Fruit fly (Drosophila melanogaster): ENCODE measurements around the gene betaTub85D.

Gene betaTub85D

dm6 chr3R:9393542-9394025 lies 16.5 kb downstream of the betaTub85D start (continued):
- TF ChIP-seq Hr51 (GFP tag; optimal IDR thresholded peaks at IDR 0.05) (peak in 1 of 2 experiments; percentile 9), da (GFP tag; optimal IDR thresholded peaks at IDR 0.05) (no peak), NC2α (GFP tag; optimal IDR thresholded peaks at IDR 0.05) (peak; percentile 33), CG10209 (GFP tag; optimal IDR thresholded peaks at IDR 0.05) (peak; percentile 79), salm (tag; optimal IDR thresholded peaks at IDR 0.05) (peak; percentile 58), dmrt11E (tag; optimal IDR thresholded peaks at IDR 0.05) (peak; percentile 91), sima (GFP tag; optimal IDR thresholded peaks at IDR 0.05) (no peak), CkIIα-i1 (GFP tag; IDR thresholded peaks at IDR 0.05) (no peak)

- TF ChIP-seq CG6813 (GFP tag; optimal IDR thresholded peaks at IDR 0.05): no peak
- TF ChIP-seq hbn (GFP tag; IDR thresholded peaks at IDR 0.05; ENCODE audit: partially characterized antibody): no peak
- no peak for TF ChIP-seq gce (GFP tag; IDR thresholded peaks at IDR 0.05)
- no peak for TF ChIP-seq CG1233 (GFP tag; optimal IDR thresholded peaks at IDR 0.05)
- no peak for TF ChIP-seq Taf1 (GFP tag; IDR thresholded peaks at IDR 0.05)
- TF ChIP-seq CG4282 (GFP tag; optimal IDR thresholded peaks at IDR 0.05): no peak
- TF ChIP-seq so (GFP tag; IDR thresholded peaks at IDR 0.05): no peak
- TF ChIP-seq CG5245 (GFP tag; optimal IDR thresholded peaks at IDR 0.05): no peak
- TF ChIP-seq lola (GFP tag; optimal IDR thresholded peaks at IDR 0.05): no peak
- TF ChIP-seq grn (GFP tag; optimal IDR thresholded peaks at IDR 0.05): peak; percentile 20
- no peak for TF ChIP-seq mirr (GFP tag; optimal IDR thresholded peaks at IDR 0.05)
- TF ChIP-seq exex (tag; optimal IDR thresholded peaks at IDR 0.05): peak; percentile 53
- TF ChIP-seq CG15601 (tag; optimal IDR thresholded peaks at IDR 0.05): no peak
- TF ChIP-seq Poxn (GFP tag; IDR thresholded peaks at IDR 0.05): no peak
- TF ChIP-seq Vsx1 (GFP tag; optimal IDR thresholded peaks at IDR 0.05): peak; percentile 3
- peak; percentile 53 for TF ChIP-seq sens (GFP tag)
- no peak for TF ChIP-seq CG3995 (GFP tag; optimal IDR thresholded peaks at IDR 0.05)
- no peak for TF ChIP-seq H15 (GFP tag; IDR thresholded peaks at IDR 0.05)
- TF ChIP-seq Six4 (GFP tag; optimal IDR thresholded peaks at IDR 0.05): no peak
- TF ChIP-seq zf30C (GFP tag; optimal IDR thresholded peaks at IDR 0.05): no peak
Observed at dm6 chr3R:9392421-9392820, 17.7 kb downstream of the betaTub85D start.

DNA sequence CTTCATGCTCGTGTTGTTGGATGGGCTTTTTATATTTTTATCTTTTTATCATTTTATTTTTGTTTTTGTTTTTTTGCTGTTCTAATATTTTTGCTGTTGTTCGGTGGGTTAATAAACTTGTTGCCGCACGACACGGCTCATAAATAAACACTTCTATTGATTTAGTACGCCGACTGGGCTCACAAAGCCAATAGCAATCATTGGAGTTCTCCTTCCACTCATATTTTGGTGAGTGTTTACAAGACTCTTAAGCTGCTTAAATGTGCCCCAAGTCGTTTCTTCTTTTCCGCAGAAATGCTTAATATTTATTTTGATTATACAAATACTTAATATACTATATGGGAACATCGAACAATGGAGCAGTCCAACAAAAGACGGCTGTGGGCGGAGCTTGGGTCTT lies 19.9 kb downstream of the betaTub85D start:
- peak; percentile 37 for TF ChIP-seq CG7987 (GFP tag; optimal IDR thresholded peaks at IDR 0.05)
- TF ChIP-seq Fer3 (tag; optimal IDR thresholded peaks at IDR 0.05): peak; percentile 20
- no peak for TF ChIP-seq Dfd (GFP tag; optimal IDR thresholded peaks at IDR 0.05)
- TF ChIP-seq NFAT (GFP tag; IDR thresholded peaks at IDR 0.05): no peak
- peak; percentile 39 for TF ChIP-seq dmrt11E (tag; optimal IDR thresholded peaks at IDR 0.05)
- no peak for TF ChIP-seq CG11723 (GFP tag; optimal IDR thresholded peaks at IDR 0.05)
- TF ChIP-seq dimm (GFP tag; IDR thresholded peaks at IDR 0.05): no peak
- TF ChIP-seq CG15514 (GFP tag; optimal IDR thresholded peaks at IDR 0.05): peak; percentile 51
- TF ChIP-seq CG17568 (GFP tag; optimal IDR thresholded peaks at IDR 0.05): peak; percentile 46
- peak; percentile 0 for TF ChIP-seq CG7839 (tag; optimal IDR thresholded peaks at IDR 0.05)
- TF ChIP-seq CG2712 (tag; optimal IDR thresholded peaks at IDR 0.05): peak; percentile 2
- peak; percentile 29 for TF ChIP-seq scrt (GFP tag; optimal IDR thresholded peaks at IDR 0.05)
- no peak for TF ChIP-seq CG10274 (GFP tag; optimal IDR thresholded peaks at IDR 0.05)
- TF ChIP-seq CG12744 (GFP tag; optimal IDR thresholded peaks at IDR 0.05): no peak
- peak; percentile 25 for TF ChIP-seq CG2875 (GFP tag; optimal IDR thresholded peaks at IDR 0.05)
- TF ChIP-seq CG1233 (GFP tag; optimal IDR thresholded peaks at IDR 0.05): peak; percentile 32
- TF ChIP-seq sug (tag; optimal IDR thresholded peaks at IDR 0.05): no peak
- TF ChIP-seq HHEX (GFP tag; optimal IDR thresholded peaks at IDR 0.05): peak; percentile 43
- no peak for TF ChIP-seq Lhr (GFP tag; optimal IDR thresholded peaks at IDR 0.05)
- TF ChIP-seq CG31388 (GFP tag; optimal IDR thresholded peaks at IDR 0.05): no peak
- TF ChIP-seq dmrt99B (tag; optimal IDR thresholded peaks at IDR 0.05): no peak
- peak; percentile 65 for TF ChIP-seq Med (GFP tag)
- peak; percentile 59 for TF ChIP-seq BtbVII (GFP tag; optimal IDR thresholded peaks at IDR 0.05)

Measured in whole organism, embryonic.